Worm (Caenorhabditis elegans) whole organism, young adult: ENCODE measurements around the gene efhc-1.

Experiments
- B0019.2 ChIP-seq: fragments of 200-800 bp; sonication (Bioruptor generic); conservative IDR thresholded peaks from 2 replicates; pipeline ENCODE4 v1.3.6; 2022; ENCODE audit warnings: missing genetic modification reagents, missing genetic modification characterization, missing compliant biosample characterization
- B0035.1 ChIP-seq: sonication (generic microtip); optimal IDR thresholded peaks from 2 replicates; lab custom pipeline; 2016; ENCODE audit warnings: missing genetic modification characterization, mild to moderate bottlenecking, missing compliant biosample characterization, missing genotype, missing genetic modification reagents
- B0336.3 ChIP-seq: fragments of 200-800 bp; sonication (Bioruptor generic); IDR thresholded peaks from 2 replicates; pipeline ENCODE4 v1.3.6; 2022; ENCODE audit warnings: missing genetic modification characterization, missing compliant biosample characterization
- F22D6.2 ChIP-seq: sonication (generic microtip); optimal IDR thresholded peaks from 2 replicates; lab custom pipeline; 2016; ENCODE audit warnings: mild to moderate bottlenecking, missing genetic modification characterization, missing compliant biosample characterization
- F33H1.4 ChIP-seq: fragments of 200-800 bp; sonication (Bioruptor generic); IDR thresholded peaks from 2 replicates; pipeline ENCODE4 v1.3.6; 2022; ENCODE audit warnings: missing genetic modification reagents, missing genetic modification characterization, missing compliant biosample characterization
- F37B4.10 ChIP-seq: fragments of 200-800 bp; sonication (Bioruptor generic); IDR thresholded peaks from 2 replicates; pipeline ENCODE4 v1.3.6; 2022; ENCODE audit warnings: missing genetic modification characterization, missing compliant biosample characterization
- F49E8.2 ChIP-seq: sonication (generic microtip); optimal IDR thresholded peaks from 3 replicates; lab custom pipeline; 2017; ENCODE audit warnings: missing genetic modification characterization, mild to moderate bottlenecking, missing compliant biosample characterization, antibody characterized with exemption, moderate library complexity; ENCODE audit not compliant: insufficient read depth
- F57C9.4 ChIP-seq: sonication (generic microtip); optimal IDR thresholded peaks from 2 replicates; lab custom pipeline; 2017; ENCODE audit warnings: mild to moderate bottlenecking, missing genetic modification characterization, missing compliant biosample characterization
- T26A5.8 ChIP-seq: sonication (generic microtip); optimal IDR thresholded peaks from 2 replicates; lab custom pipeline; 2016; ENCODE audit warnings: missing genetic modification characterization, missing compliant biosample characterization
- Y79H2A.3 ChIP-seq: fragments of 200-800 bp; sonication (Bioruptor generic); conservative IDR thresholded peaks from 2 replicates; pipeline ENCODE4 v1.3.6; 2022; ENCODE audit warnings: missing genetic modification reagents, missing genetic modification characterization, missing compliant biosample characterization
- aptf-3 ChIP-seq: fragments of 200-800 bp; sonication (Bioruptor generic); IDR thresholded peaks from 2 replicates; pipeline ENCODE4 v1.3.6; 2022; ENCODE audit warnings: missing genetic modification characterization, missing compliant biosample characterization
- atf-7 ChIP-seq: sonication (generic microtip); optimal IDR thresholded peaks from 2 replicates; lab custom pipeline; 2017; ENCODE audit warnings: mild to moderate bottlenecking, missing genetic modification characterization, missing compliant biosample characterization
- attf-6 ChIP-seq: fragments of 200-800 bp; sonication (Bioruptor generic); IDR thresholded peaks from 2 replicates; pipeline ENCODE4 v1.3.6; 2022; ENCODE audit warnings: missing genetic modification reagents, missing genetic modification characterization, missing compliant biosample characterization
- ccch-3 ChIP-seq: fragments of 200-800 bp; sonication (Bioruptor generic); optimal IDR thresholded peaks from 2 replicates; lab custom pipeline; 2018; ENCODE audit warnings: mild to moderate bottlenecking, missing genetic modification characterization, missing compliant biosample characterization
- cebp-1 ChIP-seq, 2 experiments: fragments of 200-800 bp in 1 of 2; sonication (Bioruptor generic) in 1 of 2; sonication (generic microtip) in 1 of 2; IDR thresholded peaks in 1 of 2; optimal IDR thresholded peaks in 1 of 2; 2 replicates each; pipeline versions ENCODE4 v1.3.6 to Lab custom; 2017 to 2022; ENCODE audit warnings: missing compliant biosample characterization in 2 of 2, missing genetic modification characterization in 2 of 2, mild to moderate bottlenecking in 1 of 2, missing genetic modification reagents in 1 of 2, moderate library complexity in 1 of 2
- cebp-2 ChIP-seq: fragments of 200-800 bp; sonication (Bioruptor generic); IDR thresholded peaks from 2 replicates; pipeline ENCODE4 v1.3.6; 2022; ENCODE audit warnings: missing genetic modification characterization, missing compliant biosample characterization
- ceh-91 ChIP-seq: fragments of 200-800 bp; sonication (Bioruptor generic); IDR thresholded peaks from 2 replicates; pipeline ENCODE4 v1.3.6; 2022; ENCODE audit warnings: missing genetic modification reagents, missing genetic modification characterization, missing compliant biosample characterization
- chd-7 ChIP-seq: sonication (generic microtip); optimal IDR thresholded peaks from 2 replicates; lab custom pipeline; 2016; ENCODE audit warnings: mild to moderate bottlenecking, missing genetic modification characterization, moderate library complexity, missing compliant biosample characterization
- egl-18 ChIP-seq: fragments of 200-800 bp; sonication (Bioruptor generic); IDR thresholded peaks from 2 replicates; pipeline ENCODE4 v1.3.6; 2022; ENCODE audit warnings: missing genetic modification reagents, missing genetic modification characterization, missing compliant biosample characterization
- egl-44 ChIP-seq: fragments of 200-800 bp; sonication (Bioruptor generic); IDR thresholded peaks from 2 replicates; pipeline ENCODE4 v1.3.6; 2022; ENCODE audit warnings: missing genetic modification reagents, missing genetic modification characterization, missing compliant biosample characterization
- egrh-3 ChIP-seq: fragments of 200-800 bp; sonication (Bioruptor generic); IDR thresholded peaks from 2 replicates; pipeline ENCODE4 v1.3.6; 2022; ENCODE audit warnings: missing genetic modification reagents, missing genetic modification characterization, missing compliant biosample characterization
- hsf-1 ChIP-seq: fragments of 200-800 bp; sonication (Bioruptor generic); IDR thresholded peaks from 2 replicates; pipeline ENCODE4 v1.3.6; 2022; ENCODE audit warnings: missing genetic modification reagents, missing genetic modification characterization, missing compliant biosample characterization
- lag-1 ChIP-seq: fragments of 200-800 bp; sonication (Bioruptor generic); IDR thresholded peaks from 2 replicates; pipeline ENCODE4 v1.3.6; 2022; ENCODE audit warnings: missing genetic modification reagents, missing genetic modification characterization, missing compliant biosample characterization
- lin-26 ChIP-seq: fragments of 200-800 bp; sonication (Bioruptor generic); IDR thresholded peaks from 2 replicates; pipeline ENCODE4 v1.3.6; 2022; ENCODE audit warnings: missing genetic modification reagents, missing genetic modification characterization, missing compliant biosample characterization
- lsy-27 ChIP-seq: sonication (generic microtip); optimal IDR thresholded peaks from 2 replicates; lab custom pipeline; 2017; ENCODE audit warnings: missing genetic modification characterization, mild to moderate bottlenecking, missing compliant biosample characterization, antibody characterized with exemption, missing genotype, borderline replicate concordance; ENCODE audit not compliant: insufficient read depth
- nhr-120 ChIP-seq: fragments of 200-800 bp; sonication (Bioruptor generic); IDR thresholded peaks from 2 replicates; pipeline ENCODE4 v1.3.6; 2022; ENCODE audit warnings: missing genetic modification characterization, missing compliant biosample characterization
- nhr-80 ChIP-seq: sonication (generic microtip); optimal IDR thresholded peaks from 2 replicates; lab custom pipeline; 2016; ENCODE audit warnings: missing genetic modification characterization, missing compliant biosample characterization
- snpc-1.3 ChIP-seq: sonication (generic microtip); optimal IDR thresholded peaks from 2 replicates; lab custom pipeline; 2017; ENCODE audit warnings: missing genetic modification characterization, mild to moderate bottlenecking, missing compliant biosample characterization, antibody characterized with exemption, moderate library complexity, missing genotype, missing genetic modification reagents; ENCODE audit not compliant: insufficient read depth
- unc-62 ChIP-seq: fragments of 150-350 bp; optimal IDR thresholded peaks from 2 replicates; lab custom pipeline; 2014; ENCODE audit warnings: missing biosample characterization, missing genetic modification reagents, missing genetic modification characterization
- zfh-2 ChIP-seq: fragments of 200-800 bp; sonication (Bioruptor generic); conservative IDR thresholded peaks from 2 replicates; pipeline ENCODE4 v1.3.6; 2022; ENCODE audit warnings: missing genetic modification reagents, missing genetic modification characterization, missing compliant biosample characterization
- zim-3 ChIP-seq: sonication (generic microtip); optimal IDR thresholded peaks from 2 replicates; lab custom pipeline; 2017; ENCODE audit warnings: mild to moderate bottlenecking, missing genetic modification characterization, moderate library complexity, missing compliant biosample characterization
- ztf-26 ChIP-seq: sonication (generic microtip); optimal IDR thresholded peaks from 2 replicates; lab custom pipeline; 2017; ENCODE audit warnings: missing genetic modification characterization, missing compliant biosample characterization

Gene efhc-1

DNA sequence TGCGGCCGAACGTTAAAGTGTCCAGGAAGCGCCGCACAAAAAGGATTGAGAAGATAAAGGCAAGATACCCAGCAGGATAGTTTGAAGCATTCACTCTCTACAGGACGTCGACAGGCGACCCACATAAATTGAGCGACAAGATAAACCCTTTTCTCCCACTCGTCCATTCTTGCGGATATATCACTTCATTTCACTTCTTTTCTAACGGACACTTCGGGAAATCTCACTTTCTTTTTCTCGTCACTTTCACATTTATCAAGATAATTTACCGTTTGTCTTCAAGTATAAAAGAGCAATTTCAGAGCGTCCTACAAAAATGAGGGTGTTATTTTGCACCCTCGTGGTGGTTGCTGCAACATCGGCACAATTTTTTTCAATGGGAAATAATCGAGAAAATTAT, 40.6 kb upstream of the efhc-1 start, which contains the start of gene R07E3.6:
Gene R07E3.6, plus strand, starts transcription at position 158 of the 400 bp plus-strand sequence.
- TF ChIP-seq zfh-2 (GFP tag; lab: Robert Waterston, UW) (no peak), lsy-27 (no peak)

DNA sequence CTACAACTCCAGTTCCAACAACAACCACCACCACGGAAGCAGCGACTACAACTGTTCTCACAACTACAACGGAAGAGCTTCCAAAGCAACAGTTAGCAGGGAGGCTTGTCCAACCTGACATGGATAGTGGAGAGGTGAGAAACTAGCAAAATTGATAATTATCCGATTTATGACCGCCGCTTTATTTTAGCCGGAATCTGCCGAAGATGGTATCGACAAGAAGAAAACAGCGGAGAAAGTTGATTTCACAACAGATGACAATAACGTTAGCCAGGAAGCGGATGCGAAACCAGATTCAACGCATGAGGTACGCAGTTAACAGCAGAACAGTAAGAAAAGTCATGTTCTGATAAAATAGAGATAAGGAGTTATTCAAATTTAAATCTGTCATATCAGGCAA, 39.7 kb upstream of the efhc-1 start:
- TF ChIP-seq egrh-3 (GFP tag; lab: Robert Waterston, UW): no peak
- TF ChIP-seq lsy-27: no peak
- TF ChIP-seq F33H1.4 (GFP tag; lab: Robert Waterston, UW): no peak
- no peak for TF ChIP-seq B0336.3 (GFP tag; lab: Robert Waterston, UW)
- TF ChIP-seq T26A5.8 (tag; lab: Kevin White, UChicago): no peak
- TF ChIP-seq F37B4.10 (GFP tag; lab: Robert Waterston, UW): no peak
- TF ChIP-seq ztf-26 (tag; lab: Kevin White, UChicago): no peak
- TF ChIP-seq nhr-80 (tag; lab: Kevin White, UChicago): no peak
- no peak for TF ChIP-seq unc-62 (GFP tag; lab: Kevin White, UChicago)

DNA sequence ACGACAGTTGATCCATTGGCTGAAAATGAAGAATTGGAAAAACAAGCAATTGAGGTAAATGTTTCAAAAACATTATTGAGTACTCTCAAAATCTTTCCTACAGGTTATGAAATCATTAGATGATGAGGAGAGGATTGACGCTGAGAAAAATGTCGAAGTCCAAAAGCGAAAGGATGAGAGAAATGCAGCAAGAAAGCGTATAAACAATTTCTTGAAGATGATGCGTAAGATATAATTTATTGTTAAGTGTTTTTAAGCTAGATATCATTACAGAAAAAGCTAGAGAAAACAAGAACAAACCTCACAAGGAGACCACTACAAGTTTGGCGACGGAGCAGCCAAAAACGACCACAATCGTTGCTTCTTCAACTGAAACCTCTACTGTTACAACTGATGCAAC, 38.5 kb upstream of the efhc-1 start:
- TF ChIP-seq egl-18 (GFP tag; lab: Robert Waterston, UW) (no peak), nhr-120 (no peak), zim-3 (tag; lab: Kevin White, UChicago) (no peak), lin-26 (GFP tag; lab: Robert Waterston, UW) (no peak), snpc-1.3 (tag; lab: Kevin White, UChicago) (no peak), ceh-91 (no peak), aptf-3 (no peak), egl-44 (GFP tag; lab: Robert Waterston, UW) (no peak), lag-1 (GFP tag; lab: Robert Waterston, UW) (no peak), cebp-1 (GFP tag; IDR thresholded peaks at IDR 0.05; lab: Robert Waterston, UW) (no peak), cebp-1 (tag; optimal IDR thresholded peaks at IDR 0.05; lab: Kevin White, UChicago) (no peak), hsf-1 (GFP tag; lab: Robert Waterston, UW) (no peak), nhr-80 (tag; lab: Kevin White, UChicago) (no peak)

DNA sequence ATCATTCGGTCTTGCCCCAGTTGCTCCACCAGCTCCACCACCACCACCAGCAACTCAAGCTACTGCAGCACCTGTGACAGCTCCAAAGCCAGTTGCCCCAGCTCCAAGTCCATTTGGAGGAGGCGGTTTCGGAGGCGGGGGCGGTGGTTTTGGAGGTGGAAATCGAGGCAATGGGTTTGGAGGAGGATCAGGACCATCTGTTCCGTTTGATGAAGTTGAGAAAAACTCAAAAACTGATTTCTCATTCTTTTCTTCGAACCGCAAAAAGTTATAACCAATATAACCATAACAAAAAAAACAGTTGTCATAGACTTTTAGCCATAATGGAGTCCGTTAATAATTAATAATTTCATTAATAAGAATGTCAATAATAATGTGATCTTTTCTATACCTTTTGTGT, 36.8 kb upstream of the efhc-1 start:
- TF ChIP-seq B0035.1 (no peak), atf-7 (no peak), F22D6.2 (tag; lab: Kevin White, UChicago) (no peak), B0019.2 (no peak), chd-7 (tag; lab: Kevin White, UChicago) (no peak), nhr-120 (no peak), attf-6 (GFP tag; lab: Robert Waterston, UW) (no peak), F57C9.4 (tag; lab: Kevin White, UChicago) (no peak), egrh-3 (GFP tag; lab: Robert Waterston, UW) (peak; percentile 40; the same call in 1 of the 2 replicates), cebp-2 (GFP tag; lab: Robert Waterston, UW) (0 out of 2 replicates have a peak, but pooled peaks have one; percentile 25), ccch-3 (no peak), Y79H2A.3 (GFP tag; lab: Robert Waterston, UW) (no peak), F49E8.2 (tag; lab: Kevin White, UChicago) (no peak)
